Worm (Caenorhabditis elegans) whole organism, L2 larva: Measurements from ENCODE around the gene H10D18.5.

Experiments
- ZK546.5 ChIP-seq: sonication (generic microtip); optimal IDR thresholded peaks from 2 replicates; lab custom pipeline; 2017; ENCODE audit warnings: missing biosample characterization, missing genetic modification characterization
- lin-13 ChIP-seq: fragments of 150-350 bp; optimal IDR thresholded peaks from 2 replicates; lab custom pipeline; 2014; ENCODE audit warnings: missing biosample characterization, missing genetic modification reagents, missing genetic modification characterization
- nhr-11 ChIP-seq: fragments of 150-350 bp; optimal IDR thresholded peaks from 2 replicates; lab custom pipeline; 2014; ENCODE audit warnings: missing biosample characterization, missing genetic modification characterization
- skn-1 ChIP-seq: sonication (generic microtip); optimal IDR thresholded peaks from 2 replicates; lab custom pipeline; 2017; ENCODE audit warnings: missing biosample characterization, missing genetic modification characterization

DNA sequence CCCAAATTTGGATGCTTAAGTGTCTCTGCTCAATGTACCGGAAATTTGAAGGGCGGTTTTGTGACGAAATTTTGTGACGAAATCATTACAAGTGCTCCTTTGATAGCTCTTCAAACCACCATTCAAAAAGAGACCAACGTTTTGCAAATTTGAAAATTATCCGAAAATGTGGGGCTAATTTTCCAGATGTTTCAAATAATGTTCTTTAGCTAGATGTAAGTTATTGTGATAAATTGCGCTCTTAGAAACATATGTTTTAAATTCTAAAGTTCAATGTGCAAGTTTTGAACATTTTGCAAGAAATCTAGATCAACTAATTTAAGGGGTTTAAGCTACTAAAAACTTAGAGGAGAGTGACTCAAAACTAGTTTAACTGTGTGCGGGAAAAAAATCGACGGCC is 10.6 kb downstream of the H10D18.5 start:
- no peak for TF ChIP-seq skn-1
- no peak for TF ChIP-seq nhr-11 (tag; lab: Kevin White, UChicago)
- no peak for TF ChIP-seq lin-13 (GFP tag; lab: Kevin White, UChicago)
- no peak for TF ChIP-seq ZK546.5 (tag; lab: Kevin White, UChicago)
